Worm (Caenorhabditis elegans) whole organism, L4 larva: ENCODE data around the gene srw-119.

Source experiments
- D1046.2 ChIP-seq: fragments of 200-800 bp; sonication (Bioruptor generic); IDR thresholded peaks from 2 replicates; pipeline ENCODE4 v1.3.6; 2022; ENCODE audit warnings: missing genetic modification characterization, missing compliant biosample characterization
- F26F4.8 ChIP-seq: fragments of 200-800 bp; sonication (Bioruptor generic); conservative IDR thresholded peaks from 2 replicates; pipeline ENCODE4 v1.3.6; 2022; ENCODE audit warnings: missing genetic modification characterization, missing compliant biosample characterization
- F44E2.7 ChIP-seq: fragments of 200-800 bp; sonication (Bioruptor generic); IDR thresholded peaks from 2 replicates; pipeline ENCODE4 v2.1.2; 2022; ENCODE audit warnings: missing genetic modification characterization, missing compliant biosample characterization
- F49E8.2 ChIP-seq: sonication (generic microtip); optimal IDR thresholded peaks from 2 replicates; lab custom pipeline; 2016; ENCODE audit warnings: missing compliant biosample characterization, mild to moderate bottlenecking, missing genetic modification characterization, borderline replicate concordance
- T26A8.4 ChIP-seq: fragments of 200-800 bp; sonication (Bioruptor generic); IDR thresholded peaks from 2 replicates; pipeline ENCODE4 v1.3.6; 2022; ENCODE audit warnings: missing genetic modification characterization, missing compliant biosample characterization
- Y105C5A.15 ChIP-seq: fragments of 200-800 bp; sonication (Bioruptor generic); IDR thresholded peaks from 2 replicates; pipeline ENCODE4 v1.3.6; 2022; ENCODE audit warnings: missing genetic modification characterization, missing compliant biosample characterization
- Y48G9A.11 ChIP-seq: fragments of 200-800 bp; sonication (Bioruptor generic); IDR thresholded peaks from 2 replicates; pipeline ENCODE4 v1.3.6; 2022; ENCODE audit warnings: missing genetic modification reagents, missing genetic modification characterization, missing compliant biosample characterization
- aha-1 ChIP-seq: fragments of 150-350 bp; peaks from one replicate; lab custom pipeline; 2014; ENCODE audit warnings: missing biosample characterization, missing genetic modification characterization
- aly-2 ChIP-seq: sonication (generic microtip); optimal IDR thresholded peaks from 2 replicates; lab custom pipeline; 2018; ENCODE audit warnings: missing biosample characterization, missing genetic modification characterization
- arid-1 ChIP-seq: fragments of 200-800 bp; sonication (Bioruptor generic); conservative IDR thresholded peaks from 2 replicates; pipeline ENCODE4 v1.3.6; 2022; ENCODE audit warnings: missing genetic modification reagents, missing genetic modification characterization, missing compliant biosample characterization
- ceh-28 ChIP-seq: fragments of 150-350 bp; optimal IDR thresholded peaks from 2 replicates; lab custom pipeline; 2014; ENCODE audit warnings: missing biosample characterization, missing genetic modification reagents, missing genetic modification characterization
- daf-12 ChIP-seq: fragments of 150-350 bp; optimal IDR thresholded peaks from 2 replicates; lab custom pipeline; 2014; ENCODE audit warnings: missing biosample characterization, missing genetic modification reagents, missing genetic modification characterization
- dmd-8 ChIP-seq: fragments of 200-800 bp; sonication (Bioruptor generic); IDR thresholded peaks from 2 replicates; pipeline ENCODE4 v1.3.6; 2022; ENCODE audit warnings: missing genetic modification characterization, missing compliant biosample characterization
- dpl-1 ChIP-seq: fragments of 150-350 bp; optimal IDR thresholded peaks from 2 replicates; lab custom pipeline; 2014; ENCODE audit warnings: missing biosample characterization, missing genetic modification reagents, missing genetic modification characterization
- duxl-1 ChIP-seq: sonication (generic microtip); optimal IDR thresholded peaks from 2 replicates; lab custom pipeline; 2016; ENCODE audit warnings: mild to moderate bottlenecking, missing genetic modification characterization, moderate library complexity, missing compliant biosample characterization; ENCODE audit not compliant: poor library complexity
- egl-27 ChIP-seq: sonication (generic microtip); optimal IDR thresholded peaks from 3 replicates; lab custom pipeline; 2017; ENCODE audit warnings: missing biosample characterization, missing genetic modification reagents, missing genetic modification characterization
- fkh-10 ChIP-seq: fragments of 150-350 bp; optimal IDR thresholded peaks from 2 replicates; lab custom pipeline; 2014; ENCODE audit warnings: missing biosample characterization, missing genetic modification reagents, missing genetic modification characterization
- fos-1 ChIP-seq: fragments of 150-350 bp; optimal IDR thresholded peaks from 2 replicates; lab custom pipeline; 2014; ENCODE audit warnings: missing biosample characterization, missing genetic modification characterization
- gei-8 ChIP-seq: fragments of 200-800 bp; sonication (Bioruptor generic); optimal IDR thresholded peaks from 2 replicates; lab custom pipeline; 2018; ENCODE audit warnings: mild to moderate bottlenecking, missing genetic modification characterization, missing compliant biosample characterization
- hmg-1.1 ChIP-seq: fragments of 200-800 bp; sonication (Bioruptor generic); IDR thresholded peaks from 2 replicates; pipeline ENCODE4 v1.3.6; 2022; ENCODE audit warnings: missing genetic modification reagents, missing genetic modification characterization, missing compliant biosample characterization
- lin-15B ChIP-seq: fragments of 150-350 bp; sonication (generic microtip); optimal IDR thresholded peaks from 3 replicates; lab custom pipeline; 2014; ENCODE audit warnings: missing biosample characterization, missing genetic modification characterization
- lsy-2 ChIP-seq, 2 experiments: fragments of 150-350 bp in 1 of 2; sonication (generic microtip) in 1 of 2; optimal IDR thresholded peaks; 2 replicates each; lab custom pipeline; 2014 to 2017; ENCODE audit warnings: missing biosample characterization in 2 of 2, missing genetic modification characterization in 2 of 2
- madf-5 ChIP-seq, 2 experiments: fragments of 200-800 bp; sonication (Bioruptor generic); IDR thresholded peaks; 2 replicates each; pipeline ENCODE4 v1.3.6; 2022; ENCODE audit warnings: missing compliant biosample characterization in 2 of 2, missing genetic modification characterization in 2 of 2
- madf-9 ChIP-seq: fragments of 200-800 bp; sonication (Bioruptor generic); conservative IDR thresholded peaks from 2 replicates; pipeline ENCODE4 v1.3.6; 2022; ENCODE audit warnings: missing genetic modification reagents, missing genetic modification characterization, missing compliant biosample characterization
- mdl-1 ChIP-seq, 2 experiments: fragments of 150-350 bp in 1 of 2; sonication (generic microtip) in 1 of 2; optimal IDR thresholded peaks; 2 replicates each; lab custom pipeline; 2014 to 2017; ENCODE audit warnings: missing biosample characterization in 2 of 2, missing genetic modification characterization in 2 of 2
- mep-1 ChIP-seq: fragments of 150-350 bp; sonication (generic microtip); optimal IDR thresholded peaks from 3 replicates; lab custom pipeline; 2014; ENCODE audit warnings: missing biosample characterization, missing genetic modification characterization
- mes-2 ChIP-seq: sonication (generic microtip); optimal IDR thresholded peaks from 2 replicates; lab custom pipeline; 2016; ENCODE audit warnings: missing genotype, mild to moderate bottlenecking, missing genetic modification characterization, missing compliant biosample characterization; ENCODE audit not compliant: poor library complexity, severe bottlenecking
- nhr-10 ChIP-seq: fragments of 150-350 bp; optimal IDR thresholded peaks from 2 replicates; lab custom pipeline; 2014; ENCODE audit warnings: missing biosample characterization, missing genetic modification characterization
- nhr-237 ChIP-seq: sonication (generic microtip); optimal IDR thresholded peaks from 2 replicates; lab custom pipeline; 2017; ENCODE audit warnings: missing biosample characterization, missing genetic modification characterization
- nhr-28 ChIP-seq: fragments of 150-350 bp; optimal IDR thresholded peaks from 2 replicates; lab custom pipeline; 2014; ENCODE audit warnings: missing biosample characterization, missing genetic modification characterization
- nhr-41 ChIP-seq: fragments of 200-800 bp; sonication (Bioruptor generic); IDR thresholded peaks from 2 replicates; pipeline ENCODE4 v1.3.6; 2022; ENCODE audit warnings: missing genetic modification reagents, missing genetic modification characterization, missing compliant biosample characterization
- nhr-42 ChIP-seq: fragments of 200-800 bp; sonication (Bioruptor generic); IDR thresholded peaks from 2 replicates; pipeline ENCODE4 v1.3.6; 2022; ENCODE audit warnings: missing genetic modification characterization, missing compliant biosample characterization
- pha-4 ChIP-seq, 2 experiments: fragments of 150-350 bp in 1 of 2; fragments of 200-800 bp in 1 of 2; sonication (Bioruptor generic) in 1 of 2; IDR thresholded peaks in 1 of 2; optimal IDR thresholded peaks in 1 of 2; 2 replicates each; pipeline versions ENCODE4 v1.3.6 to Lab custom; 2014 to 2022; ENCODE audit warnings: missing genetic modification characterization in 2 of 2, missing genetic modification reagents in 2 of 2, missing biosample characterization in 1 of 2, missing compliant biosample characterization in 1 of 2
- php-3 ChIP-seq: fragments of 200-800 bp; sonication (Bioruptor generic); IDR thresholded peaks from 2 replicates; pipeline ENCODE4 v1.3.6; 2022; ENCODE audit warnings: missing genetic modification reagents, missing genetic modification characterization, missing compliant biosample characterization
- sdz-12 ChIP-seq: fragments of 200-800 bp; sonication (Bioruptor generic); optimal IDR thresholded peaks from 2 replicates; lab custom pipeline; 2018; ENCODE audit warnings: mild to moderate bottlenecking, missing genetic modification characterization, missing compliant biosample characterization
- set-16 ChIP-seq: fragments of 200-800 bp; sonication (Bioruptor generic); IDR thresholded peaks from 2 replicates; pipeline ENCODE4 v1.3.6; 2022; ENCODE audit warnings: missing genetic modification reagents, missing genetic modification characterization, missing compliant biosample characterization
- unc-62 ChIP-seq, 3 experiments: fragments of 150-350 bp in 1 of 3; sonication (generic microtip); optimal IDR thresholded peaks in 2 of 3; peaks in 1 of 3; 1 replicate in 1 of 3; 2 replicates in 2 of 3; lab custom pipeline; 2014 to 2017; ENCODE audit warnings: missing biosample characterization in 3 of 3, missing genetic modification characterization in 3 of 3, missing genetic modification reagents in 3 of 3, missing genotype in 1 of 3
- zfp-3 ChIP-seq: fragments of 200-800 bp; sonication (Bioruptor generic); conservative IDR thresholded peaks from 2 replicates; pipeline ENCODE4 v1.3.6; 2022; ENCODE audit warnings: missing genetic modification reagents, missing genetic modification characterization, missing compliant biosample characterization
- ztf-7 ChIP-seq: fragments of 150-350 bp; optimal IDR thresholded peaks from 2 replicates; lab custom pipeline; 2014; ENCODE audit warnings: missing biosample characterization, missing genetic modification characterization

Gene srw-119

DNA sequence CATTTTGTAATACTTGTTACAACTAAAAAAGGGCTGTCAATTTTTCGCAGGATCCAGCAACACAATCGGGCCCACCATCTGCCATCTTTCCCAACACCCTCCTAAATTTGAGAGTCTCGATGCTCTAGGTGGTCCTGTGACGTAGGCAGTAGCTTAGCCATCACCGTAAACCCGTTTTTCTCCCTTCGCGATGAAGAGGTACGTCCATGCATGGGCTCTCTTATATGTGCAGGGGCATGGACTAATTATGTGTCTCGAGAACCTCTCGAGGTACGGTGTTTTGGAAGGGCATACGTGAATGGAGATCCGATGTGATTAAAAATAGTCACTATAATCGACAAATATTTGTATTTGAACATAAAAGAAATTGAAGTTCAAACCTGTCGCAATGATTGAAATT, 41.3 kb upstream of the srw-119 start:
- TF ChIP-seq madf-5 (GFP tag; IDR thresholded peaks at IDR 0.05; lab: Robert Waterston, UW) (no peak), hmg-1.1 (GFP tag; lab: Robert Waterston, UW) (no peak), dmd-8 (no peak), duxl-1 (tag; lab: Kevin White, UChicago) (no peak), lin-15B (tag; lab: Kevin White, UChicago) (no peak), F44E2.7 (GFP tag; lab: Robert Waterston, UW) (no peak), egl-27 (tag; lab: Kevin White, UChicago) (no peak), aha-1 (tag; lab: Kevin White, UChicago) (no peak), unc-62 (GFP tag; optimal IDR thresholded peaks at IDR 0.05 in 1 of 2; lab: Kevin White, UChicago) (no peak), unc-62 (tag; optimal IDR thresholded peaks at IDR 0.05; lab: Kevin White, UChicago) (no peak), fos-1 (no peak), Y48G9A.11 (GFP tag; lab: Robert Waterston, UW) (no peak), mes-2 (tag; lab: Kevin White, UChicago) (no peak), sdz-12 (no peak), lsy-2 (tag; optimal IDR thresholded peaks at IDR 0.05; lab: Kevin White, UChicago) (no peak), nhr-237 (tag; lab: Kevin White, UChicago) (no peak), nhr-10 (tag; lab: Kevin White, UChicago) (no peak), nhr-42 (GFP tag; lab: Robert Waterston, UW) (no peak), dpl-1 (GFP tag; lab: Kevin White, UChicago) (no peak)

DNA sequence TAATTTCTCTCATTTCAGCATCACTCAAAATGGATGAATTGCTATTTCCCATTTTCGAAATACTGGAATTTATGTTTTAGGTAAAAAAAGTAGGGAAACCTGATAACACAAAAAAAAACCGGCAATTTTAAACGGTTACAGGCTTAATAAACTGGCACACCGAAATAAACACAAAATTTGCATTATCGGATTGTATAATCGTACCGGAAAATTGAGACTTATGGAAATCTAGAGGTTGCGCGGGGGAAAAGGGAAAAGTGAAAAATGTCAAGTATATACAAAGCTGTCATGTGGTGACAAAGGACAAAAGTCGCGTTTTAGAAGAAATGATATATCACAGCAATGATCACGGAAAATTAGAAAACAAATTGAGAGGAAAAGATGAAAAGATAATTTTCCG, 39.6 kb upstream of the srw-119 start, which contains the start of gene chpf-2:
Gene chpf-2, minus strand, starts transcription at position 101 of the 400 bp plus-strand sequence.
- TF ChIP-seq fkh-10 (GFP tag; lab: Kevin White, UChicago) (no peak), D1046.2 (GFP tag; lab: Robert Waterston, UW) (no peak), ztf-7 (tag; lab: Kevin White, UChicago) (no peak), mep-1 (tag; lab: Kevin White, UChicago) (no peak), Y105C5A.15 (GFP tag; lab: Robert Waterston, UW) (no peak), daf-12 (no peak), F49E8.2 (tag; lab: Kevin White, UChicago) (no peak), arid-1 (no peak), ceh-28 (tag; lab: Kevin White, UChicago) (no peak), madf-9 (GFP tag; lab: Robert Waterston, UW) (no peak), php-3 (GFP tag; lab: Robert Waterston, UW) (no peak), pha-4 (GFP tag; IDR thresholded peaks at IDR 0.05; lab: Robert Waterston, UW) (no peak), pha-4 (tag; optimal IDR thresholded peaks at IDR 0.05; lab: Kevin White, UChicago) (no peak), zfp-3 (GFP tag; lab: Robert Waterston, UW) (no peak), nhr-28 (no peak), F26F4.8 (GFP tag; lab: Robert Waterston, UW) (no peak), F44E2.7 (GFP tag; lab: Robert Waterston, UW) (no peak), mdl-1 (tag; optimal IDR thresholded peaks at IDR 0.05; lab: Kevin White, UChicago) (no peak), gei-8 (GFP tag; lab: Kevin White, UChicago) (no peak), T26A8.4 (no peak), aly-2 (tag; lab: Kevin White, UChicago) (no peak)

DNA sequence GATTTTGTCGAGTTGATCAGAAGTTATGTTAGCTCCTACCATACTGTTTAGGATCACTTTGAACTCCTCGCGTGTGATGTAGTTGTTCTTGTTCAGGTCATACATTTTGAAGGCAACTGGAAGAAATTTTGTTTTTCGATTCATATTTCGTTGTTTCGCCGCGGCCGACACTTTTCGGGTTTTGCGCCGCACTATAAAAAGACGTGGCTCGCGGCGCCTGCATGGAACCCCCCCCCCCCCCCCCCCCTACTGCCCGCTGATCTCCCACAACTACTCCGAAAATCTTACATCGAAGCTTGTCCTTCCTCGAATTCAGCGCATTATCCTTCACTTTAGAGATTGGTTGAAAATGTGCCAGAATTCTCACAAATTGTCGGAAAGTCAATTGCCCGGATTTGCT, 38.4 kb upstream of the srw-119 start:
- peak; percentile 82 for TF ChIP-seq set-16 (GFP tag; lab: Robert Waterston, UW)
- TF ChIP-seq nhr-41, result no peak
